Worm (Caenorhabditis elegans) whole organism, L1 larva: Measurements from ENCODE around the gene K03H1.7.

Experiments used
- egl-27 ChIP-seq, 2 experiments: fragments of 150-350 bp in 1 of 2; sonication (generic microtip); optimal IDR thresholded peaks; 3 replicates each; lab custom pipeline; 2017 to 2018; ENCODE audit warnings: missing biosample characterization in 2 of 2, missing genetic modification characterization in 2 of 2, missing genetic modification reagents in 2 of 2
- fkh-8 ChIP-seq: sonication (generic microtip); optimal IDR thresholded peaks from 2 replicates; lab custom pipeline; 2016; ENCODE audit warnings: mild to moderate bottlenecking, missing genetic modification characterization, missing compliant biosample characterization
- lin-39 ChIP-seq: fragments of 150-350 bp; optimal IDR thresholded peaks from 2 replicates; lab custom pipeline; 2014; ENCODE audit warnings: missing biosample characterization, missing genetic modification reagents, missing genetic modification characterization
- nhr-71 ChIP-seq: sonication (generic microtip); optimal IDR thresholded peaks from 2 replicates; lab custom pipeline; 2016; ENCODE audit warnings: mild to moderate bottlenecking, missing genetic modification characterization, moderate library complexity, missing compliant biosample characterization
- skn-1 ChIP-seq: fragments of 150-350 bp; optimal IDR thresholded peaks from 2 replicates; lab custom pipeline; 2014; ENCODE audit warnings: missing biosample characterization, missing genetic modification characterization
- unc-130 ChIP-seq: fragments of 150-350 bp; optimal IDR thresholded peaks from 2 replicates; lab custom pipeline; 2017; ENCODE audit warnings: missing biosample characterization, missing genetic modification characterization, inconsistent platforms
- ztf-4 ChIP-seq: fragments of 150-350 bp; optimal IDR thresholded peaks from 2 replicates; lab custom pipeline; 2014; ENCODE audit warnings: missing biosample characterization, missing genetic modification characterization

- TF ChIP-seq egl-27 (tag; optimal IDR thresholded peaks at IDR 0.05; lab: Kevin White, UChicago) (no peak), lin-39 (tag; lab: Kevin White, UChicago) (no peak), unc-130 (no peak), ztf-4 (no peak), skn-1 (tag; lab: Kevin White, UChicago) (peak; percentile 18), nhr-71 (tag; lab: Kevin White, UChicago) (no peak), fkh-8 (tag; lab: Kevin White, UChicago) (no peak)
Measured at ce11 chrIII:9956123-9956522, 8.9 kb downstream of the K03H1.7 start, which contains the start of gene mog-1.
